Fruit fly (Drosophila melanogaster) whole organism, prepupa: ENCODE results near the gene CG7656.

Source experiments
- Blimp-1 ChIP-seq: fragments of 200-800 bp; sonication (Bioruptor generic); optimal IDR thresholded peaks from 3 replicates; lab custom pipeline; 2017; ENCODE audit warnings: missing biosample characterization, missing genetic modification characterization, mild to moderate bottlenecking, moderate library complexity, missing genetic modification reagents
- CG10631 ChIP-seq: fragments of 200-800 bp; sonication (Bioruptor generic); optimal IDR thresholded peaks from 2 replicates; lab custom pipeline; 2016; ENCODE audit warnings: missing biosample characterization, missing genetic modification characterization
- CG10669 ChIP-seq: fragments of 200-800 bp; sonication (Bioruptor generic); optimal IDR thresholded peaks from 3 replicates; lab custom pipeline; 2018; ENCODE audit warnings: missing biosample characterization, mild to moderate bottlenecking, missing genetic modification characterization, moderate library complexity
- CG11762 ChIP-seq: fragments of 200-800 bp; sonication (Bioruptor generic); optimal IDR thresholded peaks from 3 replicates; lab custom pipeline; 2016; ENCODE audit warnings: missing biosample characterization, missing genetic modification characterization; ENCODE audit not compliant: insufficient read depth
- CG11902 ChIP-seq: fragments of 200-800 bp; sonication (Bioruptor generic); optimal IDR thresholded peaks from 3 replicates; lab custom pipeline; 2016; ENCODE audit warnings: missing biosample characterization, missing genetic modification characterization
- CG1621 ChIP-seq: fragments of 200-800 bp; sonication (Bioruptor generic); optimal IDR thresholded peaks from 3 replicates; lab custom pipeline; 2018; ENCODE audit warnings: missing biosample characterization, mild to moderate bottlenecking, missing genetic modification characterization
- CG16779 ChIP-seq: fragments of 200-800 bp; sonication (Bioruptor generic); optimal IDR thresholded peaks from 3 replicates; lab custom pipeline; 2017; ENCODE audit warnings: missing biosample characterization, mild to moderate bottlenecking, missing genetic modification characterization
- CG3032 ChIP-seq: fragments of 200-800 bp; optimal IDR thresholded peaks from 2 replicates; lab custom pipeline; 2019; ENCODE audit warnings: missing biosample characterization, mild to moderate bottlenecking, missing genetic modification characterization, moderate library complexity
- CG31627 ChIP-seq: fragments of 200-800 bp; sonication (Bioruptor generic); optimal IDR thresholded peaks from 3 replicates; lab custom pipeline; 2016; ENCODE audit warnings: missing biosample characterization, missing genetic modification characterization
- CG32006 ChIP-seq: fragments of 200-800 bp; sonication (Bioruptor generic); optimal IDR thresholded peaks from 3 replicates; lab custom pipeline; 2017; ENCODE audit warnings: missing biosample characterization, mild to moderate bottlenecking, missing genetic modification characterization
- CG34406 ChIP-seq: fragments of 200-800 bp; sonication (Bioruptor generic); optimal IDR thresholded peaks from 3 replicates; lab custom pipeline; 2016; ENCODE audit warnings: missing biosample characterization, missing genetic modification characterization
- CG3919 ChIP-seq: fragments of 200-800 bp; sonication (Bioruptor generic); optimal IDR thresholded peaks from 3 replicates; lab custom pipeline; 2016; ENCODE audit warnings: missing biosample characterization, missing genetic modification characterization
- CG4318 ChIP-seq: fragments of 200-800 bp; sonication (Bioruptor generic); optimal IDR thresholded peaks from 3 replicates; lab custom pipeline; 2017; ENCODE audit warnings: missing biosample characterization, mild to moderate bottlenecking, missing genetic modification characterization
- CG6163 ChIP-seq: fragments of 200-800 bp; sonication (Bioruptor generic); IDR thresholded peaks from 3 replicates; pipeline ENCODE4 v1.3.6; 2022; ENCODE audit warnings: missing biosample characterization, missing genetic modification characterization
- CG6792 ChIP-seq: fragments of 200-800 bp; sonication (Bioruptor generic); optimal IDR thresholded peaks from 3 replicates; lab custom pipeline; 2016; ENCODE audit warnings: missing biosample characterization, missing genetic modification characterization
- CG6854 ChIP-seq: fragments of 200-800 bp; sonication (Bioruptor generic); optimal IDR thresholded peaks from 2 replicates; lab custom pipeline; 2017; ENCODE audit warnings: missing biosample characterization, mild to moderate bottlenecking, missing genetic modification characterization
- CG8632 ChIP-seq: fragments of 200-800 bp; sonication (Bioruptor generic); optimal IDR thresholded peaks from 3 replicates; lab custom pipeline; 2016; ENCODE audit warnings: missing biosample characterization, missing genetic modification characterization
- CG9139 ChIP-seq: fragments of 200-800 bp; sonication (Bioruptor generic); optimal IDR thresholded peaks from 3 replicates; lab custom pipeline; 2017; ENCODE audit warnings: missing biosample characterization, mild to moderate bottlenecking, missing genetic modification characterization
- Eip75B ChIP-seq: fragments of 200-800 bp; sonication (Bioruptor generic); optimal IDR thresholded peaks from 3 replicates; lab custom pipeline; 2016; ENCODE audit warnings: missing biosample characterization, missing genetic modification characterization
- Eip78C ChIP-seq: fragments of 200-800 bp; sonication (Bioruptor generic); peaks from one replicate; lab custom pipeline; 2016; ENCODE audit warnings: missing biosample characterization, missing genetic modification characterization
- Eip93F ChIP-seq: fragments of 200-800 bp; sonication (Bioruptor generic); optimal IDR thresholded peaks from 2 replicates; lab custom pipeline; 2016; ENCODE audit warnings: missing biosample characterization, mild to moderate bottlenecking, missing genetic modification characterization
- Ets21C ChIP-seq: fragments of 200-800 bp; sonication (Bioruptor generic); optimal IDR thresholded peaks from 3 replicates; lab custom pipeline; 2016; ENCODE audit warnings: missing biosample characterization, missing genetic modification characterization
- Ets96B ChIP-seq: fragments of 200-800 bp; optimal IDR thresholded peaks from 2 replicates; lab custom pipeline; 2019; ENCODE audit warnings: missing biosample characterization, mild to moderate bottlenecking, missing genetic modification characterization, moderate library complexity
- Hr38 ChIP-seq: sonication (Bioruptor generic); optimal IDR thresholded peaks from 2 replicates; lab custom pipeline; 2016; ENCODE audit warnings: missing biosample characterization, missing genetic modification characterization
- Hr39 ChIP-seq: fragments of 200-800 bp; sonication (Bioruptor generic); optimal IDR thresholded peaks from 2 replicates; lab custom pipeline; 2016; ENCODE audit warnings: missing biosample characterization, missing genetic modification characterization
- Met ChIP-seq: fragments of 200-800 bp; sonication (Bioruptor generic); optimal IDR thresholded peaks from 3 replicates; lab custom pipeline; 2016; ENCODE audit warnings: missing biosample characterization, missing genetic modification characterization
- Sox102F ChIP-seq: fragments of 200-800 bp; sonication (Bioruptor generic); optimal IDR thresholded peaks from 2 replicates; lab custom pipeline; 2016; ENCODE audit warnings: missing biosample characterization, mild to moderate bottlenecking, missing genetic modification characterization
- Sox14 ChIP-seq: fragments of 200-800 bp; sonication (Bioruptor generic); optimal IDR thresholded peaks from 3 replicates; lab custom pipeline; 2016; ENCODE audit warnings: missing biosample characterization, missing genetic modification characterization
- Sox15 ChIP-seq: fragments of 200-800 bp; sonication (Bioruptor generic); optimal IDR thresholded peaks from 3 replicates; lab custom pipeline; 2016; ENCODE audit warnings: missing biosample characterization, missing genetic modification characterization
- achi ChIP-seq: fragments of 200-800 bp; sonication (Bioruptor generic); optimal IDR thresholded peaks from 3 replicates; lab custom pipeline; 2016; ENCODE audit warnings: missing biosample characterization, missing genetic modification characterization
- acj6 ChIP-seq: fragments of 200-800 bp; sonication (Bioruptor generic); optimal IDR thresholded peaks from 3 replicates; lab custom pipeline; 2016; ENCODE audit warnings: missing biosample characterization, missing genetic modification characterization
- dac ChIP-seq: fragments of 200-800 bp; sonication (Bioruptor generic); optimal IDR thresholded peaks from 2 replicates; lab custom pipeline; 2017; ENCODE audit warnings: missing biosample characterization, mild to moderate bottlenecking, missing genetic modification characterization
- dsx ChIP-seq: fragments of 200-800 bp; optimal IDR thresholded peaks from 3 replicates; lab custom pipeline; 2019; ENCODE audit warnings: missing biosample characterization, mild to moderate bottlenecking, missing genetic modification characterization, moderate library complexity; ENCODE audit not compliant: poor library complexity, severe bottlenecking
- eg ChIP-seq: fragments of 200-800 bp; sonication (Bioruptor generic); IDR thresholded peaks from 3 replicates; pipeline ENCODE4 v1.3.6; 2022; ENCODE audit warnings: missing biosample characterization, missing genetic modification characterization
- fd85E ChIP-seq: fragments of 200-800 bp; sonication (Bioruptor generic); optimal IDR thresholded peaks from 3 replicates; lab custom pipeline; 2016; ENCODE audit warnings: missing biosample characterization, missing genetic modification characterization
- fkh ChIP-seq: fragments of 200-800 bp; sonication (Bioruptor generic); optimal IDR thresholded peaks from 3 replicates; lab custom pipeline; 2017; ENCODE audit warnings: missing biosample characterization, mild to moderate bottlenecking, missing genetic modification characterization, moderate library complexity
- net ChIP-seq: fragments of 200-800 bp; sonication (Bioruptor generic); optimal IDR thresholded peaks from 3 replicates; lab custom pipeline; 2016; ENCODE audit warnings: missing biosample characterization, missing genetic modification characterization
- pdm3 ChIP-seq: fragments of 200-800 bp; sonication (Bioruptor generic); optimal IDR thresholded peaks from 3 replicates; lab custom pipeline; 2016; ENCODE audit warnings: missing biosample characterization, missing genetic modification characterization
- salr ChIP-seq, 2 experiments: fragments of 200-800 bp; sonication (Bioruptor generic); optimal IDR thresholded peaks; 3 replicates each; lab custom pipeline; 2016 to 2018; ENCODE audit warnings: missing biosample characterization in 2 of 2, missing genetic modification characterization in 2 of 2, mild to moderate bottlenecking in 1 of 2
- spab ChIP-seq: fragments of 200-800 bp; sonication (Bioruptor generic); optimal IDR thresholded peaks from 2 replicates; lab custom pipeline; 2017; ENCODE audit warnings: missing biosample characterization, mild to moderate bottlenecking, missing genetic modification characterization, missing genetic modification reagents
- svp ChIP-seq: fragments of 200-800 bp; sonication (Bioruptor generic); peaks from one replicate; lab custom pipeline; 2016; ENCODE audit warnings: missing biosample characterization, missing genetic modification characterization
- vri ChIP-seq: fragments of 200-800 bp; sonication (Bioruptor generic); optimal IDR thresholded peaks from 3 replicates; lab custom pipeline; 2016; ENCODE audit warnings: missing biosample characterization, mild to moderate bottlenecking, missing genetic modification characterization

The CG7656 gene

DNA sequence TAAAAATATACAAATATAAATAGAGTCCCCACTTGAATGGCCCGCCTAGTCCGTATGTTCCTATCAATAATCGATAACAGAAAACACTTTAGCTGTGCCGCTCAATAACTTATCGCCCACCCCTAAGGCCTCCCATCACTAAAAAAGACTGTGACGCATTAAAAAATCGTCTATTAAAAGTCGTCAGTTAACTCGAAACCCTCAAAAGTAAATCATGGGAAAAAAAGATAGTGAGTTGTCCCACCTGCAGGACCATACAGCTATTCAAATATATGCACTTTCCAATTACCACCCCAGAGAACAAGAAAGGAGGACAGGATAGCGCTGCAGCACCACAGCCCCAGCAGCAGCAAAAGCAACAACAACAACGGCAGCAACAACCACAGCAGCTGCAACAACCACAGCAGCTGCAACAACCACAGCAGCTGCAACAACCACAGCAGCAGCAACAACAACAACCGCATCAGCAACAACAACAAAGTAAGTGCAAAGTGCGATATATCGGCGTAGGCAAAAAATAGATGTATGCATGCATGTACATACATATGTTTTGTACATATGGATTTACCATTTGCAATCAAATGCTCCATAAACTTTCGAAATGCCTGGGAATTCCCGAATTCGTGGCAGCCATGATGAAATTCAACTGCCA is 33.9 kb downstream of the CG7656 start, which contains the start of gene AGO2 (continued):
- TF ChIP-seq Eip75B (GFP tag; lab: Kevin White, UChicago) (peak; percentile 54), CG6163 (GFP tag; lab: Robert Waterston, UW) (no peak), Ets21C (GFP tag; lab: Kevin White, UChicago) (no peak), CG10631 (GFP tag; lab: Kevin White, UChicago) (no peak), CG32006 (no peak), Eip78C (GFP tag; lab: Kevin White, UChicago) (peak; percentile 59), CG11902 (no peak), CG1621 (tag; lab: Kevin White, UChicago) (peak; percentile 65), dac (GFP tag; lab: Kevin White, UChicago) (peak; percentile 56), spab (GFP tag; lab: Kevin White, UChicago) (peak; percentile 91), Sox102F (GFP tag; lab: Kevin White, UChicago) (no peak), achi (GFP tag; lab: Kevin White, UChicago) (no peak), CG6792 (GFP tag; lab: Kevin White, UChicago) (no peak), salr (GFP tag; optimal IDR thresholded peaks at IDR 0.05; lab: Kevin White, UChicago) (no peak), Met (GFP tag; lab: Kevin White, UChicago) (peak; percentile 19), CG6854 (peak; percentile 67), CG16779 (peak; percentile 62), CG4318 (GFP tag; lab: Kevin White, UChicago) (no peak), CG11762 (GFP tag; lab: Kevin White, UChicago) (peak; percentile 78), pdm3 (no peak), CG10669 (GFP tag; lab: Kevin White, UChicago) (peak; percentile 87), Hr38 (GFP tag; lab: Kevin White, UChicago) (no peak)

DNA sequence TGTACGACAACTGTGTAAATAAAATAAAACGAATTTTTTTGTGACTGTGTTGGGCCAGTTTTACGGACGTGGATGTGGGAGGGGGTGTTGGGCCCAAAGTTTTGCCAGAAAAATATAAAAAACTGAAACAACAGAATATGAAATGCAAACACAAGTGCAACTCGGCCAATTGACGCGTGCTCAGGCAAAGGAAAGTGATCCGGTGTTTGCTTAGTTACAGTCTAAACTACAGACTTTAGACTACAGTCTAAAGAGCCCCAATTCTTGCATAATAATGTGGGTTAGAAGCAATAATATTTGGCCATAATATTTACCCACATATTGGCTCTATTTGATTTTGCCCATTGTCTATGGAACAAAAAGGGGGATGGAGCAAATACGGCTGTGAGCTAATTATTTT is 39.1 kb downstream of the CG7656 start:
- no peak for TF ChIP-seq CG3919
- no peak for TF ChIP-seq Eip75B (GFP tag; lab: Kevin White, UChicago)
- peak; percentile 50 for TF ChIP-seq vri
- peak; percentile 86 for TF ChIP-seq fkh

DNA sequence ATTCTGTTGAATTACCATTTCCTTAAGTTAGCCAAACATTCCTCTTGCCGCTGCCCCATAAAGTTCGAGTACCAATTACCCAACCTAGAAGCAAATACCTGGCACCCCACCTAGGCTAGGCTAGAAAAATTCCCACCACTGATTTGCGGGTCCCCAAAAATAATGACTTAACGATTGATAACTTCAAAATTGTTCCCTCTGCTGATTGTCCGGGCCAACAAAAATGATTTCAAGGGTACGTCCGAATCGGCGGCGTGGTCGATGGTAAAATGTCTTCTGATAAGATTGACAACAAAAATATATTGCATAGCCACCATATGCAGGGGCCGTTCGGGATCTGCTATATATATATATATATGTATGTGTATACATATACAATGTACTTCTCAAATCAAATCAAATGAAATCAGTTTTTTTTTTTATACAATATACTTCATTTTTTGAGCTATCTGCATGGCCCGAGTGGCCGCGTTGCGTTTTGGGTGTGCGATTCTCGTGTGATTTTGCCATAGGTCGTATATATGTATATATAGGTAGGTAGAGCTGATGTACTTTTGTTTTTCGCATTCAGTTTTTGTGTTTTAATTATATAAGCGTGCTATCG is 40.7 kb downstream of the CG7656 start:
- TF ChIP-seq fd85E (GFP tag; lab: Kevin White, UChicago) (no peak), vri (peak; percentile 94)
- TF ChIP-seq, all 60 proteins: peak for 1

DNA sequence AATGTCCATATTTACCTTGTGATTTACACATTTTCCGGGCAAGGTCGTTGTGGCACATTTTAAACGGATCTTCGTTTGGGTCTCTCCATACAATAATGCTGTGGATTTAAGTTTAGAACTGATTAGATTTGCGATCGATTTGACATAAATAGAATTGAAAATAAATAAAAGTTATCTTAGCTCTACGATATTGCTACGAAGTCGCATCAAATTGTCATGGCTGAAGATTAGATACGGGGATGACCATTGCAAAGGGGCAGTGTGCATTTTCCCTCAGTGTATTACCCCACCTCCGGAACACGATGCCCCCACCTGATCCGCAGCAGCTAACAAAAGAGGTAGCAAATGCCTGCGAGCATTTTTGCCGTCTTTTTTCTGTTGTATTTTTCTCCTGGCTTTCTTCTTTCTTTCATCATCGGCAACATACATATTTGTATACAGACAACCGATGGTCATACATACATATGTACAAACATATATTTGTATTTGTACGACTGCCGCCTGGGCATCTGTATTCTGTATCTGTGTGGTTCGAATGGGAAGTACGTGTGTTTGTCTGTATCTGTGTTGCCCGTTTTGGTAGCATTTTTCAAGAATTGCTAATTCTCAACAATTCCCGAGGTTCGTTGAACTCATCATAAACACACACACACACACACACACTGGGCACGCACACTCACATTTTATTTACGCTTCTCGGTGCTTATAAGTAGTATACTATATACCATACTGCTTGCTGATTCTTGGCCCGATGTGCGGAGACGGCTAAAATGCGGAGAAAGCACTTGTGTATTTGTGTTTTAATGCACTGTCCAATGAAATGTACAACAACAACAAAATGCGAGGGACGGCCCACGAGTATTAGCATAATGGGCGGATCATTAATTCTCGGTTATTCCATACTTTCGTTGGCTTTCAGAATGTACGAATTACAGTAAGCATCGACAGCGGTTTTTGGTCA is 43.2 kb downstream of the CG7656 start:
- TF ChIP-seq dac (GFP tag; lab: Kevin White, UChicago): no peak
- TF ChIP-seq pdm3: peak; percentile 7
- TF ChIP-seq achi (GFP tag; lab: Kevin White, UChicago): no peak
- TF ChIP-seq CG9139 (GFP tag; lab: Kevin White, UChicago): no peak
- no peak for TF ChIP-seq CG8632 (GFP tag; lab: Kevin White, UChicago)
- no peak for TF ChIP-seq eg (GFP tag; lab: Robert Waterston, UW)
- peak; percentile 35 for TF ChIP-seq Sox14
- TF ChIP-seq CG31627 (GFP tag; lab: Kevin White, UChicago): peak; percentile 47
- TF ChIP-seq net (GFP tag; lab: Kevin White, UChicago): no peak
- TF ChIP-seq svp (GFP tag; lab: Kevin White, UChicago): peak; percentile 78
- no peak for TF ChIP-seq CG3032 (tag; lab: Kevin White, UChicago)
- TF ChIP-seq CG6854: peak; percentile 39
- peak; percentile 19 for TF ChIP-seq CG34406 (GFP tag; lab: Kevin White, UChicago)
- TF ChIP-seq acj6: peak; percentile 37
- TF ChIP-seq Eip78C (GFP tag; lab: Kevin White, UChicago): peak; percentile 59
- TF ChIP-seq Eip93F (GFP tag; lab: Kevin White, UChicago): no peak
- no peak for TF ChIP-seq CG6163 (GFP tag; lab: Robert Waterston, UW)
- TF ChIP-seq Ets96B (tag; lab: Kevin White, UChicago): no peak
- TF ChIP-seq Sox15 (GFP tag; lab: Kevin White, UChicago): no peak
- peak; percentile 68 for TF ChIP-seq Hr39 (GFP tag; lab: Kevin White, UChicago)
- peak; percentile 36 for TF ChIP-seq Blimp-1 (GFP tag; lab: Kevin White, UChicago)
- TF ChIP-seq CG10631 (GFP tag; lab: Kevin White, UChicago): peak; percentile 44
- TF ChIP-seq CG10669 (GFP tag; lab: Kevin White, UChicago): no peak
- peak; percentile 23 for TF ChIP-seq Ets21C (GFP tag; lab: Kevin White, UChicago)
- TF ChIP-seq dsx (GFP tag; lab: Kevin White, UChicago): no peak
